Worm (Caenorhabditis elegans) whole organism, early embryonic: ENCODE results near the gene gln-1.

Experiments
- B0310.2 ChIP-seq: sonication (generic microtip); optimal IDR thresholded peaks from 2 replicates; lab custom pipeline; 2016; ENCODE audit warnings: mild to moderate bottlenecking, missing genetic modification characterization, missing compliant biosample characterization
- F13C5.2 ChIP-seq: sonication (generic microtip); optimal IDR thresholded peaks from 2 replicates; lab custom pipeline; 2017; ENCODE audit warnings: mild to moderate bottlenecking, missing genetic modification characterization, inconsistent platforms, missing compliant biosample characterization
- aly-1 ChIP-seq: sonication (generic microtip); optimal IDR thresholded peaks from 2 replicates; lab custom pipeline; 2016; ENCODE audit warnings: missing genetic modification characterization, missing compliant biosample characterization
- ama-1 ChIP-seq: fragments of 150-350 bp; optimal IDR thresholded peaks from 2 replicates; lab custom pipeline; 2014
- ceh-13 ChIP-seq: fragments of 200-800 bp; sonication (Bioruptor generic); optimal IDR thresholded peaks from 2 replicates; lab custom pipeline; 2018; ENCODE audit warnings: mild to moderate bottlenecking, missing genetic modification characterization, missing compliant biosample characterization
- ceh-36 ChIP-seq: sonication (generic microtip); optimal IDR thresholded peaks from 2 replicates; lab custom pipeline; 2016; ENCODE audit warnings: missing genetic modification characterization, inconsistent platforms, missing compliant biosample characterization
- ets-7 ChIP-seq: sonication (generic microtip); optimal IDR thresholded peaks from 2 replicates; lab custom pipeline; 2016; ENCODE audit warnings: missing genotype, missing genetic modification characterization, missing compliant biosample characterization
- flt-1 ChIP-seq: fragments of 200-800 bp; sonication (Bioruptor generic); IDR thresholded peaks from 2 replicates; pipeline ENCODE4 v1.3.6; 2022; ENCODE audit warnings: missing genetic modification characterization, missing compliant biosample characterization
- hmbx-1 ChIP-seq: sonication (generic microtip); optimal IDR thresholded peaks from 2 replicates; lab custom pipeline; 2016; ENCODE audit warnings: mild to moderate bottlenecking, missing genetic modification characterization, missing compliant biosample characterization
- hmg-4 ChIP-seq: fragments of 200-800 bp; sonication (Bioruptor generic); optimal IDR thresholded peaks from 2 replicates; lab custom pipeline; 2018; ENCODE audit warnings: mild to moderate bottlenecking, missing genetic modification characterization, missing compliant biosample characterization
- hnd-1 ChIP-seq: sonication (generic microtip); optimal IDR thresholded peaks from 2 replicates; lab custom pipeline; 2016; ENCODE audit warnings: missing genetic modification characterization, missing compliant biosample characterization
- pes-1 ChIP-seq: fragments of 200-800 bp; sonication (Bioruptor generic); IDR thresholded peaks from 2 replicates; pipeline ENCODE4 v1.3.6; 2022; ENCODE audit warnings: missing genetic modification reagents, missing genetic modification characterization, missing compliant biosample characterization
- scrt-1 ChIP-seq: fragments of 200-800 bp; sonication (Bioruptor generic); IDR thresholded peaks from 2 replicates; pipeline ENCODE4 v1.3.6; 2022; ENCODE audit warnings: missing genetic modification characterization, missing compliant biosample characterization
- sea-1 ChIP-seq: fragments of 200-800 bp; sonication (Bioruptor generic); conservative IDR thresholded peaks from 2 replicates; pipeline ENCODE4 v1.3.6; 2022; ENCODE audit warnings: missing genetic modification characterization, missing compliant biosample characterization
- tbx-11 ChIP-seq: fragments of 200-800 bp; sonication (Bioruptor generic); IDR thresholded peaks from 2 replicates; pipeline ENCODE4 v1.3.6; 2022; ENCODE audit warnings: missing genetic modification characterization, missing compliant biosample characterization
- tbx-37 ChIP-seq: fragments of 200-800 bp; sonication (Bioruptor generic); conservative IDR thresholded peaks from 2 replicates; pipeline ENCODE4 v1.3.6; 2022; ENCODE audit warnings: missing genetic modification reagents, missing genetic modification characterization, missing compliant biosample characterization
- tra-4 ChIP-seq: sonication (generic microtip); optimal IDR thresholded peaks from 2 replicates; lab custom pipeline; 2017; ENCODE audit warnings: missing genetic modification characterization, missing compliant biosample characterization

The gln-1 gene

DNA sequence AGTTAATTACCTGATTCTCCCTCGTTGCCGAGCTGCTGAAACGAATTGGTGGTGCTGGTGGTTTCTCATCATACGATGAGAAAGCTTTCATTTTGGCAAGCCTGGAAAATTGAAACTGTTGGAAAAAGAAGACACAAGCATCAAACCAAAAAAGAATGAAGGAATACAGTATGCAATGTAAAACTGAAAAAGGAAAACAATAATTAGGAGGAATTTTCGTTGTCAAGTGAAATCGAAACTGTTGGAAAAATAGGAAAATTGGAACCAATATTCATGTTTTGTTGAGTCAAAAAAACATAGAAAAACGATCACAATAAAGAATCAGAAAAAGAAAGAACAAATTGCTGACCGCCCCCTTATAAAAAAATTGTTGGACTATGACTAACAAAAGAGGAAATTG, 9.5 kb upstream of the gln-1 start, which contains the start of gene pak-1:
Gene pak-1 (minus strand): TSS at position 101 of the 400 bp plus-strand sequence.
- TF ChIP-seq B0310.2 (tag; lab: Kevin White, UChicago) (no peak), ceh-13 (GFP tag; lab: Kevin White, UChicago) (no peak), hmg-4 (GFP tag; lab: Kevin White, UChicago) (no peak), aly-1 (tag; lab: Kevin White, UChicago) (no peak), sea-1 (GFP tag; lab: Robert Waterston, UW) (no peak), pes-1 (no peak), ama-1 (lab: Kevin White, UChicago) (no peak), ceh-36 (tag; lab: Kevin White, UChicago) (no peak), ets-7 (tag; lab: Kevin White, UChicago) (no peak), scrt-1 (GFP tag; lab: Robert Waterston, UW) (no peak), F13C5.2 (tag; lab: Kevin White, UChicago) (no peak), tbx-11 (GFP tag; lab: Robert Waterston, UW) (no peak), flt-1 (GFP tag; lab: Robert Waterston, UW) (no peak), tra-4 (no peak), hmbx-1 (tag; lab: Kevin White, UChicago) (no peak), tbx-37 (GFP tag; lab: Robert Waterston, UW) (no peak)

ce11 chrX:6050078-6050477, 8.0 kb upstream of the gln-1 start:
- TF ChIP-seq sea-1 (GFP tag; lab: Robert Waterston, UW) (no peak), ama-1 (lab: Kevin White, UChicago) (no peak), ets-7 (tag; lab: Kevin White, UChicago) (no peak), hmg-4 (GFP tag; lab: Kevin White, UChicago) (no peak), hnd-1 (no peak), pes-1 (no peak), tbx-37 (GFP tag; lab: Robert Waterston, UW) (no peak), ceh-13 (GFP tag; lab: Kevin White, UChicago) (no peak), scrt-1 (GFP tag; lab: Robert Waterston, UW) (no peak), ceh-36 (tag; lab: Kevin White, UChicago) (no peak), flt-1 (GFP tag; lab: Robert Waterston, UW) (no peak), B0310.2 (tag; lab: Kevin White, UChicago) (no peak), hmbx-1 (tag; lab: Kevin White, UChicago) (no peak), aly-1 (tag; lab: Kevin White, UChicago) (no peak), tbx-11 (GFP tag; lab: Robert Waterston, UW) (no peak), F13C5.2 (tag; lab: Kevin White, UChicago) (no peak), tra-4 (no peak)

DNA sequence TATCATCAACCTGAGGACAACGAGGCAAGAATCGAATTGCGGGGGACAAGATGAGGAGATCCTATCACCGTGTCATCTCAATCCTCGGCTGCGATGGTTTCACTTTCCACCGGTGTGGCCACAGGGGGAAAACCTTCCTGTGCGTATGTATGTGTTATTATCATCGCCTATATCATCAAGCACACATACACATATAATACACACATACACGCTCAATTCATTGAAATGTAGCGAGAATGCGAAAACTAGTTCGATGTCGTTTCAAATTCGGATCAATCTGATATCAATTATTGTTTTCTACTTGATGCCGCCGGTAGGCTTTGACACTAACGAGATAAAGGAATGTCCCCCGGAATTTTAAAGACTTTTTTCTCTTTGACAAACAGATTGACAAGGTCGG, 7.2 kb upstream of the gln-1 start:
- no peak for TF ChIP-seq hmbx-1 (tag; lab: Kevin White, UChicago)
- no peak for TF ChIP-seq aly-1 (tag; lab: Kevin White, UChicago)
- TF ChIP-seq pes-1: no peak
- no peak for TF ChIP-seq B0310.2 (tag; lab: Kevin White, UChicago)
- TF ChIP-seq ama-1 (lab: Kevin White, UChicago): no peak
- no peak for TF ChIP-seq tra-4
- TF ChIP-seq tbx-11 (GFP tag; lab: Robert Waterston, UW): no peak
- TF ChIP-seq scrt-1 (GFP tag; lab: Robert Waterston, UW): no peak
- TF ChIP-seq ceh-13 (GFP tag; lab: Kevin White, UChicago): no peak
- no peak for TF ChIP-seq sea-1 (GFP tag; lab: Robert Waterston, UW)
- TF ChIP-seq hnd-1: no peak
- no peak for TF ChIP-seq flt-1 (GFP tag; lab: Robert Waterston, UW)
- no peak for TF ChIP-seq ceh-36 (tag; lab: Kevin White, UChicago)
- TF ChIP-seq F13C5.2 (tag; lab: Kevin White, UChicago): no peak
- no peak for TF ChIP-seq ets-7 (tag; lab: Kevin White, UChicago)
- no peak for TF ChIP-seq hmg-4 (GFP tag; lab: Kevin White, UChicago)
- TF ChIP-seq tbx-37 (GFP tag; lab: Robert Waterston, UW): no peak

- no peak for TF ChIP-seq flt-1 (GFP tag; lab: Robert Waterston, UW)
- no peak for TF ChIP-seq pes-1
- TF ChIP-seq scrt-1 (GFP tag; lab: Robert Waterston, UW): no peak
- no peak for TF ChIP-seq hmg-4 (GFP tag; lab: Kevin White, UChicago)
- TF ChIP-seq B0310.2 (tag; lab: Kevin White, UChicago): no peak
- no peak for TF ChIP-seq sea-1 (GFP tag; lab: Robert Waterston, UW)
- TF ChIP-seq ceh-36 (tag; lab: Kevin White, UChicago): no peak
- TF ChIP-seq ama-1 (lab: Kevin White, UChicago): no peak
- no peak for TF ChIP-seq tra-4
- TF ChIP-seq ets-7 (tag; lab: Kevin White, UChicago): no peak
- no peak for TF ChIP-seq tbx-37 (GFP tag; lab: Robert Waterston, UW)
- no peak for TF ChIP-seq ceh-13 (GFP tag; lab: Kevin White, UChicago)
- TF ChIP-seq aly-1 (tag; lab: Kevin White, UChicago): no peak
- TF ChIP-seq F13C5.2 (tag; lab: Kevin White, UChicago): no peak
- TF ChIP-seq hnd-1: no peak
- no peak for TF ChIP-seq hmbx-1 (tag; lab: Kevin White, UChicago)
- TF ChIP-seq tbx-11 (GFP tag; lab: Robert Waterston, UW): no peak
Observed at ce11 chrX:6052744-6053143, 5.3 kb upstream of the gln-1 start, which contains the start of gene C45B2.6. C45B2.6 (plus strand) TSS chrX:6052879.

DNA sequence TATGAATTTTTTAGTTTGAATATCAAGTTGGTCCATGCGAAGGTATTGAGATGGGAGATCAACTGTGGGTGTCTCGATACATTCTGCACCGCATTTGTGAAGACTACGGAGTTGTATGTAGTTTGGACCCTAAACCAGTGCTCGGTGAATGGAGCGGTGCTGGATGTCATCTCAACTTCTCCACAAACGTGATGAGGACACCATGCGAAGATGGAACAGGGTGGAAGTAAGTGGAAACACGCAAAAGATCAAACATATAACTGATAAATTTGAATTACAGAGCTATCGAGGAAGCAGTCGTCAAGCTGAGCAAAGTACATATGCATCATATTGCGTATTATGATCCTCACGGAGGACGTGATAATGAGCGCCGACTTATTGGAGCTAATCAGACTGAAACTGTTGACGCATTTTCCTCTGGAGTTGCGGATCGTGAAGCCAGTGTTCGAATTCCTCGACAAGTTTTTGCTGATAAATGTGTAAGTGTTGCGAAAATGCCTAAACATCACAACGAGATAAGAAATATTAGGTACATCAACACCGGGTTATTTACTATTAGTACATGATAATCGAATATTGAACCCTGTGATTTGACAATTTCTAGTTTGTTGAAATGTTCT, 1.2 kb downstream of the gln-1 start:
- TF ChIP-seq flt-1 (GFP tag; lab: Robert Waterston, UW) (no peak), B0310.2 (tag; lab: Kevin White, UChicago) (no peak), ets-7 (tag; lab: Kevin White, UChicago) (no peak), tbx-37 (GFP tag; lab: Robert Waterston, UW) (no peak), ama-1 (lab: Kevin White, UChicago) (no peak), F13C5.2 (tag; lab: Kevin White, UChicago) (no peak), ceh-36 (tag; lab: Kevin White, UChicago) (no peak), sea-1 (GFP tag; lab: Robert Waterston, UW) (no peak), tbx-11 (GFP tag; lab: Robert Waterston, UW) (no peak), aly-1 (tag; lab: Kevin White, UChicago) (no peak)

DNA sequence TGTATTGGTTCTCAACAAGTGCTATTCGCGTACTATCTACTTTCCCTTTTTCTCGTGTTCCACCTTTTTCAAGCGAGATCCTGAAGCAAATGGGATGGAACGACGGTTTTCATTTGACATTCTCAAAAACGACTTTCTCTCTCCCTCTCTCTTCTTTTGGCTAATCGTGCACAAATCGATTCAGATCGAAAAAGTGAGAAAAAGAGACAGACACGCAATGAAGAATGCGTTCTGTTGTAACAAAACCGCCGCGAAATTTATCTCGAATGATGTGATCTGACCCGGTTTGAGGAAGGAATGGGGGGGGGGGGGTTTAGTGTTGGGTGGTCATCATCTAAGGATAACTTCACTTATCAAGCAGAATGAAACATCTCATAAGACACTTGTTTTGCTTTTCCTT, 6.3 kb downstream of the gln-1 start:
- no peak for TF ChIP-seq ets-7 (tag; lab: Kevin White, UChicago)
